Fruit fly (Drosophila melanogaster): Measurements from ENCODE around the gene djl.
A peak's percentile ranks its signal among the peaks of the same experiment; 100 is the strongest.

Gene djl

DNA sequence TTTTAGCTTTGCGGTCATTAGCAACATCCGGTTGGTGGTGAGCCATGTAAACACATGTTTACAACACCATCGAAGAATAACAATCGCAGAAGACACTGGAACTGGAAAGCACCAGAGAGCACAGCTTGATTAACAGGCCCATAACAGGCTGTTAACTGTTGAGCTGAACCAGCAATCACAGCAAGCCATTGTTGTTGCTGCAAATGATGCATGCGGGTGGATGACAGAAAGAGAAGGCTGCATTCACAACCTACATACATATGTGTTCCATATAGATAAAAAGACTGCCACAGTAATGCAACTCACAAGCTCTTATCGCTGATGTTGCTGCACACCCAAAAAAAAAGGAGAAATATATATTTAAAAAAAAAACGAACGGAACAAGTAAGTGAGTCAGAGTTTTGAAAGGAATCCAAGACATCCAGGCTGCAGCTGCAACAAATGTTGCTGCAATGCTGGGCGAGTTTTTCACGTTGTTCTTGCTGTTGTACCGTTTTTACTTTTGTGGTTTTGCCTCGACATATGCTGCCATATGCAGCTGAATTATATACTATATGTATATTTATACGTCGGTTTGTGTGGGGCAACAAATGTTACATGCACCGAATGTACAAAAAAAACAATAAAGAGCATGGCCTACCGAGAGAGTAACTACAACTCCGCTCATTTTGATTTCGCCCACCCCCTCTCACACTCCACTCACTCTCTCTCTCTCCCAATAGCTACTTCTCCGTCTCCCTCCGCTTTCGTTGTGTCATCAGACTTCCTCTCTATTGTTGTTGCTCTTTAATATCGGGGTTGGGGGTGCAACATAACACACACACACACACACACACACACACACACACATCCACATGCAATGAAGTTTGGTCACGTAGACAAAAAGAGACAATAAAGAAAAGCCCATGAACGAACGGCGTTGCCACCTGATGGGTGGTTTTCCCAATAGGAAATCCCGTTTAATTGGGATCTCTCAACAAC is 42.6 kb downstream of the djl start (continued):
- TF ChIP-seq CG32006 (GFP tag; optimal IDR thresholded peaks at IDR 0.05) (no peak), CG15336 (GFP tag; IDR thresholded peaks at IDR 0.05) (peak; percentile 53; the same call in 1 of the 2 replicates), cyc (GFP tag; optimal IDR thresholded peaks at IDR 0.05) (no peak), Met (GFP tag; optimal IDR thresholded peaks at IDR 0.05) (no peak), ss (GFP tag; optimal IDR thresholded peaks at IDR 0.05) (peak; percentile 40 to 57), Ets21C (GFP tag; optimal IDR thresholded peaks at IDR 0.05) (no peak), topi (GFP tag; optimal IDR thresholded peaks at IDR 0.05) (no peak), CG3032 (tag; optimal IDR thresholded peaks at IDR 0.05) (no peak), CG10631 (GFP tag; optimal IDR thresholded peaks at IDR 0.05) (no peak), Lpt (GFP tag; optimal IDR thresholded peaks at IDR 0.05) (peak; percentile 64)

- peak; percentile 14 for TF ChIP-seq svp (GFP tag)
- TF ChIP-seq CG32006 (GFP tag; optimal IDR thresholded peaks at IDR 0.05): no peak
Observed at dm6 chr3R:7104308-7104707, 43.7 kb downstream of the djl start.

DNA sequence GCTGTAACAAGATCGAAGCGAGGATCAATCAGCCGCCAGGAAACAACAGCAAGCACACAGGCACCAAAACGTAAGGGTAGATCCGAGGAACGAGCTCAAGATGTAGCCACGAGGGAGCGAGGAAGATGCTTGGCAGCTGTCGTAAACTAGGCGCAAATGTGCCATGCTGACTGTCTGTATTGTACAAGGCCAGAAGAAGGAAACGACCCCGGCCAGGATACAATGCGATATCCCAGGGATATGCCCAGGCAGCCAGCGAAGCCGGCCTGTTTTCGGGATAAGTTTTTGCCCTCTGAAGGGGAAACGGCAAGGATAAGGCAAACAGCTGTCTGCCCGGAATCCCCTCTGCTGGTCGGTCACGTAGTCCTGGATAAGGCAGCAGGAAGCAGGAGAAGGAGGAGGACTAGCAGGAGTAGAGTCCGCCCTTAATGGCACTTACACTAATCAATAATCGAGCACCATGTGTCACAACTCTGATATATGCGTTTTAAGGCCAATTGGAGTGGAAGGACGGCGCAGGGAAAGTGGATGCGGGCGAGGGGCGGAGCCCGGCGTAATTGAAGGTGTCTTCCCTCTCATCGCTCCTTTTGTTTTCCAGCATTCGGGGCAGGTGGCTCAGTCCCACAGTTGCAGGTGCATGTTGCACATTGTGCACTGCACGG is 45.1 kb downstream of the djl start:
- no peak for TF ChIP-seq CG6808 (GFP tag; optimal IDR thresholded peaks at IDR 0.05)
- no peak for TF ChIP-seq Blimp-1 (GFP tag; optimal IDR thresholded peaks at IDR 0.05)
- TF ChIP-seq pdm3 (GFP tag; optimal IDR thresholded peaks at IDR 0.05): no peak
- no peak for TF ChIP-seq CG11294 (GFP tag; IDR thresholded peaks at IDR 0.05)
- no peak for TF ChIP-seq CG7368 (GFP tag; optimal IDR thresholded peaks at IDR 0.05)
- no peak for TF ChIP-seq vri (GFP tag; optimal IDR thresholded peaks at IDR 0.05)
- no peak for TF ChIP-seq achi (GFP tag; optimal IDR thresholded peaks at IDR 0.05)
- TF ChIP-seq fd85E (GFP tag; optimal IDR thresholded peaks at IDR 0.05): no peak
- TF ChIP-seq fd59A (GFP tag; optimal IDR thresholded peaks at IDR 0.05): no peak
- TF ChIP-seq CG6163 (GFP tag; IDR thresholded peaks at IDR 0.05): no peak
- TF ChIP-seq Hr4 (GFP tag; optimal IDR thresholded peaks at IDR 0.05): no peak
- TF ChIP-seq CG3919 (GFP tag; optimal IDR thresholded peaks at IDR 0.05): no peak
- TF ChIP-seq CG8632 (GFP tag; optimal IDR thresholded peaks at IDR 0.05): no peak
- TF ChIP-seq CG11902 (GFP tag; optimal IDR thresholded peaks at IDR 0.05): no peak
- no peak for TF ChIP-seq CG10631 (GFP tag; optimal IDR thresholded peaks at IDR 0.05)
- no peak for TF ChIP-seq Met (GFP tag; optimal IDR thresholded peaks at IDR 0.05)
- TF ChIP-seq Sox15 (GFP tag; optimal IDR thresholded peaks at IDR 0.05): no peak
- no peak for TF ChIP-seq Eip75B (GFP tag; optimal IDR thresholded peaks at IDR 0.05)

DNA sequence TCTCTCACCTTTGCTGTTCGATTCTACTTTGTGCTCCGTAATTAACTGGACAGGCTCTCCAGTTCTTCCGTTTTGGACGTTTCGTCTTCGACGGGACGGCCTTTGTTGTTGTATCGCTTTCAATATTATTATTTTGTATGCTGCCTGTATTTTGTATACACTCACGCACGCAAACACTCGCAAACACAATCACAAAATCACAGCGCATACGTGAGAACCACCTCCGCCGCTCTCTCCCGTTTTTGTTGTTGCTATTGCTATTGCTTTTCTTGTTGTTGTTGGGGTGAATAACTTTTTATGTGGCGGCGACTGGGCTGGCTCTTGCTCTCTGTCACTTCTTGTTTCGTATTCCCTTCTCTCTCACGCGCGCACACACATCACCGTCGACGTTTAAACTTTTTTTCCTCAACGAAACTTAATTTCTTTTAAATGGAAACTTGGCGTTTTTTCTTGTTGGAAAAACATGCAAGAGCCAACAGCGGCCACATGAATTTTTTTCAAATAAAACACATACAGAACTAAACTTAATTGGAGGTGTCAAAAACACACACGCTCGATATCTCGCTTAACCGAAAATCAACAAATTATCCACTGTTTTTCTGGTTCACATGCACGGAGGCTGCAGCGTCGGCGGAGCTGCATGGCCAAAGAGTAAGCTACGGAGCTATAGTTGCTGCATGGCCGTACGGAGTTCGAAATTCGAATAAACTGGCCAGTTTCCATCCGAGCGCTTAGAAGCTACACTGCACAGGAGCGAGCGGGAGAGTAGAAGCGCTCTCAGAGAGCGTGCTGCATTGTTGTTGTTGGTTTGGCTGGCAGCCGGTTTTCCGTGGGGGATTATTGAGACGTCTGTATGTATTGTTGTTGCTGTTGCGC is 47.4 kb downstream of the djl start:
- peak; percentile 6 for TF ChIP-seq Smox (GFP tag; optimal IDR thresholded peaks at IDR 0.05)
- no peak for TF ChIP-seq Sox102F (GFP tag; optimal IDR thresholded peaks at IDR 0.05)
- TF ChIP-seq CG3919 (GFP tag; optimal IDR thresholded peaks at IDR 0.05): no peak
- TF ChIP-seq acj6 (GFP tag; optimal IDR thresholded peaks at IDR 0.05): no peak
- peak; percentile 19 for TF ChIP-seq Hr39 (GFP tag; optimal IDR thresholded peaks at IDR 0.05)
- no peak for TF ChIP-seq CG6163 (GFP tag; IDR thresholded peaks at IDR 0.05)
- no peak for TF ChIP-seq Sox15 (GFP tag; optimal IDR thresholded peaks at IDR 0.05)
- no peak for TF ChIP-seq CG9139 (GFP tag; optimal IDR thresholded peaks at IDR 0.05)
- TF ChIP-seq ss (GFP tag; optimal IDR thresholded peaks at IDR 0.05): no peak
- no peak for TF ChIP-seq Hr38 (GFP tag; optimal IDR thresholded peaks at IDR 0.05)
- TF ChIP-seq Hr4 (GFP tag; optimal IDR thresholded peaks at IDR 0.05): peak; percentile 38
- TF ChIP-seq CG7368 (GFP tag; optimal IDR thresholded peaks at IDR 0.05): no peak
- TF ChIP-seq CG3032 (tag; optimal IDR thresholded peaks at IDR 0.05): peak; percentile 24
- TF ChIP-seq CG6276 (GFP tag; optimal IDR thresholded peaks at IDR 0.05): peak; percentile 11
- TF ChIP-seq Gug (GFP tag; IDR thresholded peaks at IDR 0.05): no peak
- peak; percentile 12 for TF ChIP-seq Ets96B (tag; optimal IDR thresholded peaks at IDR 0.05)
- TF ChIP-seq fd59A (GFP tag; optimal IDR thresholded peaks at IDR 0.05): no peak
- TF ChIP-seq CG16779 (tag; optimal IDR thresholded peaks at IDR 0.05): no peak
- no peak for TF ChIP-seq CG32006 (GFP tag; optimal IDR thresholded peaks at IDR 0.05)
- no peak for TF ChIP-seq CG31627 (GFP tag; optimal IDR thresholded peaks at IDR 0.05)
- TF ChIP-seq CG10669 (GFP tag; optimal IDR thresholded peaks at IDR 0.05): no peak
- TF ChIP-seq CG6808 (GFP tag; optimal IDR thresholded peaks at IDR 0.05): no peak
- no peak for TF ChIP-seq achi (GFP tag; optimal IDR thresholded peaks at IDR 0.05)
- TF ChIP-seq CG6792 (GFP tag; optimal IDR thresholded peaks at IDR 0.05): no peak
- TF ChIP-seq CG8632 (GFP tag; optimal IDR thresholded peaks at IDR 0.05): peak; percentile 1
